Worm (Caenorhabditis elegans): ENCODE data around the gene clec-181.

clec-181 gene

ce11 chrIV:8595767-8596166 lies at the start of gene clec-181:
clec-181 (plus strand) TSS chrIV:8596067.
- no peak for TF ChIP-seq pag-3 (tag; optimal IDR thresholded peaks at IDR 0.05; ENCODE audit: borderline replicate concordance, insufficient read depth)

- no peak for TF ChIP-seq nhr-11 (tag; optimal IDR thresholded peaks at IDR 0.05)
Measured at ce11 chrIV:8559132-8559531, 36.7 kb upstream of the clec-181 start, which contains the start of gene npr-22. npr-22 (plus strand) TSS chrIV:8559432.

ce11 chrIV:8570253-8570652 lies 25.6 kb upstream of the clec-181 start, which contains the start of gene Y59H11AM.4:
Y59H11AM.4 (minus strand) TSS chrIV:8570353.
- TF ChIP-seq mep-1 (tag; optimal IDR thresholded peaks at IDR 0.05) (no peak), pqm-1 (tag; optimal IDR thresholded peaks at IDR 0.05) (no peak), nhr-20 (tag; optimal IDR thresholded peaks at IDR 0.05) (no peak)

- no peak for TF ChIP-seq aha-1 (tag; optimal IDR thresholded peaks at IDR 0.05)
- no peak for TF ChIP-seq lin-15B (tag; optimal IDR thresholded peaks at IDR 0.05)
- TF ChIP-seq fkh-8 (tag; optimal IDR thresholded peaks at IDR 0.05), result no peak
- no peak for TF ChIP-seq C16A3.4 (tag; optimal IDR thresholded peaks at IDR 0.05)
- TF ChIP-seq pax-3 (tag; optimal IDR thresholded peaks at IDR 0.05), result no peak
Measured at ce11 chrIV:8570719-8571118, 25.1 kb upstream of the clec-181 start.

- TF ChIP-seq lin-13 (GFP tag; optimal IDR thresholded peaks at IDR 0.05), result no peak
- TF ChIP-seq Y116A8C.19 (tag; optimal IDR thresholded peaks at IDR 0.05; ENCODE audit: borderline replicate concordance), result no peak
- no peak for TF ChIP-seq unc-98 (GFP tag; IDR thresholded peaks at IDR 0.05)
- no peak for TF ChIP-seq jun-1 (tag; optimal IDR thresholded peaks at IDR 0.05)
- no peak for TF ChIP-seq nhr-19 (GFP tag; conservative IDR thresholded peaks at IDR 0.05)
- TF ChIP-seq efl-3 (GFP tag; optimal IDR thresholded peaks at IDR 0.05), result no peak
- TF ChIP-seq ztf-4 (tag; optimal IDR thresholded peaks at IDR 0.05), result no peak
- TF ChIP-seq ces-1 (GFP tag; optimal IDR thresholded peaks at IDR 0.05), result no peak
- no peak for TF ChIP-seq vab-15 (tag; optimal IDR thresholded peaks at IDR 0.05)
- TF ChIP-seq fkh-8 (tag; optimal IDR thresholded peaks at IDR 0.05), result no peak
- no peak for TF ChIP-seq sox-4 (tag; optimal IDR thresholded peaks at IDR 0.05)
- no peak for TF ChIP-seq nhr-76 (tag; optimal IDR thresholded peaks at IDR 0.05)
- no peak for TF ChIP-seq snu-23 (GFP tag; optimal IDR thresholded peaks at IDR 0.05)
- no peak for TF ChIP-seq nhr-28 (tag; optimal IDR thresholded peaks at IDR 0.05)
Measured at ce11 chrIV:8571138-8571537, 24.7 kb upstream of the clec-181 start, which contains the start of gene Y59H11AM.1. Y59H11AM.1 (plus strand) TSS chrIV:8571438.

- TF ChIP-seq elt-2 (tag; optimal IDR thresholded peaks at IDR 0.05), result peak; percentile 97
- TF ChIP-seq sox-4 (tag; optimal IDR thresholded peaks at IDR 0.05), result no peak
- TF ChIP-seq unc-98 (GFP tag; IDR thresholded peaks at IDR 0.05), result no peak
- TF ChIP-seq ceh-90 (tag; optimal IDR thresholded peaks at IDR 0.05), result no peak
- TF ChIP-seq lsy-2 (tag; optimal IDR thresholded peaks at IDR 0.05), result peak in 1 of 2 experiments; percentile 13
- TF ChIP-seq nhr-71 (tag; optimal IDR thresholded peaks at IDR 0.05), result peak; percentile 41
- TF ChIP-seq hpl-2 (GFP tag; optimal IDR thresholded peaks at IDR 0.05), result peak; percentile 6
- TF ChIP-seq nhr-20 (tag; optimal IDR thresholded peaks at IDR 0.05), result peak; percentile 32
- no peak for TF ChIP-seq hlh-4 (tag; optimal IDR thresholded peaks at IDR 0.05)
- TF ChIP-seq lin-14 (GFP tag; optimal IDR thresholded peaks at IDR 0.05), result peak; percentile 12
- TF ChIP-seq ama-1 (optimal IDR thresholded peaks at IDR 0.05), result peak; percentile 34
- TF ChIP-seq nhr-90 (tag; optimal IDR thresholded peaks at IDR 0.05; ENCODE audit: poor library complexity), result peak; percentile 15
- TF ChIP-seq efl-1 (optimal IDR thresholded peaks at IDR 0.05), result no peak
- TF ChIP-seq efl-1 (GFP tag; optimal IDR thresholded peaks at IDR 0.05 in 1 of 2), result peak in 1 of 2 experiments; percentile 86
- no peak for TF ChIP-seq fos-1 (tag; optimal IDR thresholded peaks at IDR 0.05)
- TF ChIP-seq lin-35 (GFP tag; optimal IDR thresholded peaks at IDR 0.05), result peak in 1 of 2 experiments; percentile 56
- no peak for TF ChIP-seq nhr-12 (tag; optimal IDR thresholded peaks at IDR 0.05)
Measured at ce11 chrIV:8585076-8586033, 10.5 kb upstream of the clec-181 start, which contains the start of gene catp-7. catp-7 (plus strand) TSS chrIV:8585983.
